Worm (Caenorhabditis elegans): ENCODE data around the gene rpl-28.

Gene rpl-28

DNA sequence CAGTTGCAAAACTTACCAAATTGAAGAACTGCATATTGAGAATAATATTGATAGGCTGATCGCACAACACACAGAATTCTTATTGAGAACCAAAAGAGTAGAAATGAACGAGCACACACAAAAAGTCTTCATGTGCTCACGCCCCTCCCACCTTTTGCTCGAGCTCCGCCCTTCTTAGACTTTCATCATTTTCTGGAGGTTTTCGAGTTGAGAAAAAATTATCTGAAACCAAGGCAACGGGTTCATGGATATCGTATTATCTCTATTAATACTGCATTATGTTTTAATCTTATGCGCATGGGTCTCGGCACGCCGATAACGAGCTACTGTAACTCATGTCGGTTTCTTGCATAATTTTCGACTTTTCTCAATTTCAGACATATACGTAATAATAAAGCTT is 2.0 kb downstream of the rpl-28 start, which contains the start of gene R11D1.12:
TSS of gene R11D1.12 (minus strand) at position 101 of the 400 bp plus-strand sequence.
- TF ChIP-seq unc-130 (tag; optimal IDR thresholded peaks at IDR 0.05) = no peak

ce11 chrV:12719713-12720112 is 8.2 kb downstream of the rpl-28 start, which contains the start of gene R11D1.7:
TSS of gene R11D1.7 (plus strand) at chrV:12720013.
- TF ChIP-seq hlh-4 (tag; optimal IDR thresholded peaks at IDR 0.05) (peak; percentile 68), ztf-11 (tag; optimal IDR thresholded peaks at IDR 0.05) (no peak)

ce11 chrV:12718622-12719021 is 9.3 kb downstream of the rpl-28 start, which contains the start of gene str-181:
TSS of gene str-181 (minus strand) at chrV:12718722.
- TF ChIP-seq lsy-2 (tag; optimal IDR thresholded peaks at IDR 0.05) = no peak
- TF ChIP-seq C16A3.4 (tag; optimal IDR thresholded peaks at IDR 0.05) = no peak

DNA sequence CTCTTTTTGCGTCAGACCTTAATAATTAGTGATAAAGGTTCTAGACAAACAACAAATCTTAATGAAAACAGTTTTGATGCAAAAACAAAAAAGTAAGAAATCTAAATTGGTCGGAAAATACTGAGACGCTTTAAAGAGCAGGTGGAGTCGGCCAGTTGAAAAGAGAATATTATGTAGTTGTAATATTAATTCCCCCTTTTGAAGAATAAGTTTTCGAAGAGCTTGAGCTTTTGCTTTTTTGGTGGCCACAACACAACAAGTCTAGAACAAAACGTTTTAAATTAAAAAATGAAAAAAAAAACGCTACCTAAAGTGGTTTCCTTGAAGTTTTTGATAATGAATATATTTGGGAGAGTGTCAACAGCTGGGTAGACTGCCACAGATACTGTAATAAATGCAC is 11.5 kb downstream of the rpl-28 start, which contains the start of gene str-178:
TSS of gene str-178 (minus strand) at position 101 of the 400 bp plus-strand sequence.
- TF ChIP-seq elt-2 (tag; optimal IDR thresholded peaks at IDR 0.05) = no peak
- TF ChIP-seq sox-4 (tag; optimal IDR thresholded peaks at IDR 0.05) = no peak
- no peak for TF ChIP-seq blmp-1 (tag; optimal IDR thresholded peaks at IDR 0.05)
- TF ChIP-seq nhr-85 (tag) = no peak
- no peak for TF ChIP-seq zip-4 (GFP tag; optimal IDR thresholded peaks at IDR 0.05)
- TF ChIP-seq C16A3.4 (tag; optimal IDR thresholded peaks at IDR 0.05) = no peak

DNA sequence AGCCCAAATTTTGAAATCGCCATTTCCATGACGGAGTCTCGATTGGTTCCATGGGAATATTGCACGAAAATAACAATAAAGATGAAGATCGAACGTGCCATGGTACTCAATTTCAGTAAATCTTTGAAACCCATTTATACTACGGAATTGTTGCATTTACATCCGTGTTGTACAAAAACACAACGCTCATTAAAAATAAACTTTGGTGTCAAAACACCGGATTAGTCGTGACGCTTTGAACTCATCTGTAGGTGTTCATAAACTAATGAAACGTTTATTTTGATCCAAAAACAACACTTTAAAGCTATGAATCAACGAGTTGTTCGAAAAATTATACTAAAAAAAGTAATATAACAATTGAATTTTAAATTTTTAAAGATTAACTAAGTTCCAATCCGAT is 13.8 kb downstream of the rpl-28 start, which contains the start of gene R11D1.4:
TSS of gene R11D1.4 (minus strand) at position 101 of the 400 bp plus-strand sequence.
- no peak for TF ChIP-seq rnt-1 (tag; optimal IDR thresholded peaks at IDR 0.05)
- TF ChIP-seq egl-13 (tag; optimal IDR thresholded peaks at IDR 0.05) = no peak
- TF ChIP-seq ceh-63 (GFP tag; optimal IDR thresholded peaks at IDR 0.05) = no peak
- TF ChIP-seq snu-23 (GFP tag; optimal IDR thresholded peaks at IDR 0.05) = no peak
- no peak for TF ChIP-seq lin-15B (tag; optimal IDR thresholded peaks at IDR 0.05)
- TF ChIP-seq elt-3 (tag; optimal IDR thresholded peaks at IDR 0.05) = no peak
- TF ChIP-seq nhr-84 (tag; optimal IDR thresholded peaks at IDR 0.05) = no peak
- TF ChIP-seq fkh-4 (tag; optimal IDR thresholded peaks at IDR 0.05; ENCODE audit: borderline replicate concordance) = no peak
- no peak for TF ChIP-seq dsc-1 (tag; optimal IDR thresholded peaks at IDR 0.05)
- TF ChIP-seq fkh-10 (GFP tag; optimal IDR thresholded peaks at IDR 0.05) = no peak
- TF ChIP-seq blmp-1 (tag; optimal IDR thresholded peaks at IDR 0.05) = no peak
- TF ChIP-seq vab-15 (tag; optimal IDR thresholded peaks at IDR 0.05) = no peak
- TF ChIP-seq lin-13 (GFP tag; optimal IDR thresholded peaks at IDR 0.05) = no peak
- no peak for TF ChIP-seq C34B4.2 (tag; optimal IDR thresholded peaks at IDR 0.05)
- no peak for TF ChIP-seq nhr-11 (tag; optimal IDR thresholded peaks at IDR 0.05)

DNA sequence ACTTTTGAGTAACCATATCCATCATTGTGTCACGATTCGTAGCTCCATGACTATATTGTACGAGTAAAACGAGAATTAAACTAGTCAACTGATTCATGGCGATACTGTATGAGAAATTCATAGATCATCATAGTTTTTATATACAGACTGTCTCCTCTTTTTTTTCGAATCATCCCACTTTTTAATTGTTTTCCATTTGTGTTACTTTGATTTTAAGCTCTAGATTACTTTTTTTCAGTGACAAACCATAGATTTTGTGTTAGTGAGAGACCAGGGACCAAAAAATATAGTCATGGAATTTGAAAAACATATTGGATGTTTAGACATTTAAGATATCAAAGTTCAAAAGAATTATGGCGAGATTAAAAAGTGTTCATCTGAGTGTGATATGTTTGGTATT is 15.9 kb downstream of the rpl-28 start, which contains the start of gene R11D1.3:
TSS of gene R11D1.3 (minus strand) at position 101 of the 400 bp plus-strand sequence.
- no peak for TF ChIP-seq tbx-2 (tag; optimal IDR thresholded peaks at IDR 0.05)

- TF ChIP-seq ceh-8 (GFP tag; optimal IDR thresholded peaks at IDR 0.05) = peak; percentile 1
- TF ChIP-seq dpl-1 (GFP tag; optimal IDR thresholded peaks at IDR 0.05) = no peak
- no peak for TF ChIP-seq ama-1 (optimal IDR thresholded peaks at IDR 0.05)
- no peak for TF ChIP-seq ztf-11 (tag; optimal IDR thresholded peaks at IDR 0.05)
- TF ChIP-seq lin-15B (tag; optimal IDR thresholded peaks at IDR 0.05) = no peak
- TF ChIP-seq nhr-84 (tag; optimal IDR thresholded peaks at IDR 0.05) = no peak
- no peak for TF ChIP-seq tlp-1 (tag; optimal IDR thresholded peaks at IDR 0.05)
- no peak for TF ChIP-seq nhr-11 (tag; optimal IDR thresholded peaks at IDR 0.05)
- no peak for TF ChIP-seq irx-1 (tag; optimal IDR thresholded peaks at IDR 0.05)
- TF ChIP-seq lin-14 (GFP tag; optimal IDR thresholded peaks at IDR 0.05) = no peak
- TF ChIP-seq nhr-28 (tag; optimal IDR thresholded peaks at IDR 0.05) = no peak
- TF ChIP-seq sox-4 (tag; optimal IDR thresholded peaks at IDR 0.05) = no peak
- no peak for TF ChIP-seq efl-1 (optimal IDR thresholded peaks at IDR 0.05)
- TF ChIP-seq efl-1 (GFP tag; optimal IDR thresholded peaks at IDR 0.05 in 1 of 2) = peak in 1 of 2 experiments; percentile 77
- TF ChIP-seq fos-1 (tag; optimal IDR thresholded peaks at IDR 0.05) = no peak
- no peak for TF ChIP-seq egl-13 (tag; optimal IDR thresholded peaks at IDR 0.05)
Observed at ce11 chrV:12708305-12708704, 19.6 kb downstream of the rpl-28 start, which contains the start of gene R11D1.2. TSS of gene R11D1.2 (plus strand) at chrV:12708605.

Data from whole organism, L1 larva.